Worm (Caenorhabditis elegans) whole organism, early embryonic: ENCODE measurements around the gene fbxa-158.

Experiments used
- B0310.2 ChIP-seq: sonication (generic microtip); optimal IDR thresholded peaks from 2 replicates; lab custom pipeline; 2016; ENCODE audit warnings: mild to moderate bottlenecking, missing genetic modification characterization, missing compliant biosample characterization
- F13C5.2 ChIP-seq: sonication (generic microtip); optimal IDR thresholded peaks from 2 replicates; lab custom pipeline; 2017; ENCODE audit warnings: mild to moderate bottlenecking, missing genetic modification characterization, inconsistent platforms, missing compliant biosample characterization
- ama-1 ChIP-seq: fragments of 150-350 bp; optimal IDR thresholded peaks from 2 replicates; lab custom pipeline; 2014
- ceh-36 ChIP-seq: sonication (generic microtip); optimal IDR thresholded peaks from 2 replicates; lab custom pipeline; 2016; ENCODE audit warnings: missing genetic modification characterization, inconsistent platforms, missing compliant biosample characterization
- ets-7 ChIP-seq: sonication (generic microtip); optimal IDR thresholded peaks from 2 replicates; lab custom pipeline; 2016; ENCODE audit warnings: missing genotype, missing genetic modification characterization, missing compliant biosample characterization
- hmbx-1 ChIP-seq: sonication (generic microtip); optimal IDR thresholded peaks from 2 replicates; lab custom pipeline; 2016; ENCODE audit warnings: mild to moderate bottlenecking, missing genetic modification characterization, missing compliant biosample characterization
- pes-1 ChIP-seq: fragments of 200-800 bp; sonication (Bioruptor generic); IDR thresholded peaks from 2 replicates; pipeline ENCODE4 v1.3.6; 2022; ENCODE audit warnings: missing genetic modification reagents, missing genetic modification characterization, missing compliant biosample characterization
- sea-1 ChIP-seq: fragments of 200-800 bp; sonication (Bioruptor generic); conservative IDR thresholded peaks from 2 replicates; pipeline ENCODE4 v1.3.6; 2022; ENCODE audit warnings: missing genetic modification characterization, missing compliant biosample characterization
- tbx-37 ChIP-seq: fragments of 200-800 bp; sonication (Bioruptor generic); conservative IDR thresholded peaks from 2 replicates; pipeline ENCODE4 v1.3.6; 2022; ENCODE audit warnings: missing genetic modification reagents, missing genetic modification characterization, missing compliant biosample characterization
- tra-4 ChIP-seq: sonication (generic microtip); optimal IDR thresholded peaks from 2 replicates; lab custom pipeline; 2017; ENCODE audit warnings: missing genetic modification characterization, missing compliant biosample characterization

- TF ChIP-seq ama-1 (lab: Kevin White, UChicago) = no peak
- TF ChIP-seq sea-1 (GFP tag; lab: Robert Waterston, UW) = no peak
- no peak for TF ChIP-seq B0310.2 (tag; lab: Kevin White, UChicago)
- no peak for TF ChIP-seq pes-1 (GFP tag; lab: Robert Waterston, UW)
- no peak for TF ChIP-seq F13C5.2
- TF ChIP-seq tra-4 = no peak
- no peak for TF ChIP-seq ets-7 (tag; lab: Kevin White, UChicago)
- TF ChIP-seq tbx-37 = no peak
- TF ChIP-seq ceh-36 (tag; lab: Kevin White, UChicago) = no peak
- no peak for TF ChIP-seq hmbx-1 (tag; lab: Kevin White, UChicago)
Observed at ce11 chrII:1579886-1580285, 41.2 kb downstream of the fbxa-158 start, which contains the start of gene math-38.
